Fruit fly (Drosophila melanogaster) whole organism, embryonic: Measurements from ENCODE around the gene AANATL3.

ENCODE experiments used
- Aef1 ChIP-seq: fragments of 200-800 bp; sonication (Bioruptor generic); IDR thresholded peaks from 3 replicates; pipeline ENCODE4 v1.3.6; 2022; ENCODE audit warnings: missing biosample characterization, missing genetic modification characterization
- Bdp1 ChIP-seq: fragments of 200-800 bp; sonication (Bioruptor generic); optimal IDR thresholded peaks from 3 replicates; lab custom pipeline; 2016; ENCODE audit warnings: missing biosample characterization, missing genetic modification characterization
- CG10654 ChIP-seq: fragments of 200-800 bp; sonication (Bioruptor generic); optimal IDR thresholded peaks from 2 replicates; lab custom pipeline; 2016; ENCODE audit warnings: missing biosample characterization, missing genetic modification characterization
- CG10979 ChIP-seq: fragments of 200-800 bp; sonication (Bioruptor generic); optimal IDR thresholded peaks from 2 replicates; lab custom pipeline; 2018; ENCODE audit warnings: missing biosample characterization, mild to moderate bottlenecking, missing genetic modification characterization, moderate library complexity
- CG11093 ChIP-seq: fragments of 200-800 bp; sonication (Bioruptor generic); IDR thresholded peaks from 3 replicates; pipeline ENCODE4 v1.3.6; 2022; ENCODE audit warnings: missing biosample characterization, missing genetic modification characterization
- CG12071 ChIP-seq: fragments of 200-800 bp; sonication (Bioruptor generic); optimal IDR thresholded peaks from 3 replicates; lab custom pipeline; 2018; ENCODE audit warnings: missing biosample characterization, mild to moderate bottlenecking, missing genetic modification characterization
- CG13775 ChIP-seq: fragments of 200-800 bp; sonication (Bioruptor generic); optimal IDR thresholded peaks from 3 replicates; lab custom pipeline; 2017; ENCODE audit warnings: missing biosample characterization, mild to moderate bottlenecking, missing genetic modification characterization
- CG14441 ChIP-seq: fragments of 200-800 bp; sonication (Bioruptor generic); IDR thresholded peaks from 2 replicates; pipeline ENCODE4 v1.3.6; 2022; ENCODE audit warnings: missing biosample characterization, missing genetic modification characterization
- CG14710 ChIP-seq: fragments of 200-800 bp; sonication (Bioruptor generic); optimal IDR thresholded peaks from 3 replicates; lab custom pipeline; 2019; ENCODE audit warnings: missing biosample characterization, mild to moderate bottlenecking, missing genetic modification characterization, moderate library complexity
- CG1529 ChIP-seq: fragments of 200-800 bp; sonication (Bioruptor generic); optimal IDR thresholded peaks from 3 replicates; lab custom pipeline; 2018; ENCODE audit warnings: missing biosample characterization, missing genetic modification characterization
- CG16813 ChIP-seq: fragments of 200-800 bp; sonication (Bioruptor generic); IDR thresholded peaks from 3 replicates; pipeline ENCODE4 v1.3.6; 2022; ENCODE audit warnings: missing biosample characterization, missing genetic modification characterization; ENCODE audit not compliant: partially characterized antibody
- CG16815 ChIP-seq: fragments of 200-800 bp; sonication (Bioruptor generic); optimal IDR thresholded peaks from 3 replicates; lab custom pipeline; 2017; ENCODE audit warnings: missing biosample characterization, mild to moderate bottlenecking, missing genetic modification characterization
- CG2116 ChIP-seq: fragments of 200-800 bp; sonication (Bioruptor generic); optimal IDR thresholded peaks from 3 replicates; lab custom pipeline; 2018; ENCODE audit warnings: missing biosample characterization, mild to moderate bottlenecking, missing genetic modification characterization
- CG2120 ChIP-seq: fragments of 200-800 bp; sonication (Bioruptor generic); optimal IDR thresholded peaks from 3 replicates; lab custom pipeline; 2016; ENCODE audit warnings: missing biosample characterization, missing genetic modification characterization
- CG30020 ChIP-seq: fragments of 200-800 bp; optimal IDR thresholded peaks from 2 replicates; lab custom pipeline; 2019; ENCODE audit warnings: missing biosample characterization, mild to moderate bottlenecking, missing genetic modification characterization, moderate library complexity
- CG34422 ChIP-seq: fragments of 200-800 bp; sonication (Bioruptor generic); IDR thresholded peaks from 3 replicates; pipeline ENCODE4 v1.3.6; 2022; ENCODE audit warnings: missing biosample characterization, missing genetic modification characterization
- CG6175 ChIP-seq: fragments of 200-800 bp; sonication (Bioruptor generic); IDR thresholded peaks from 3 replicates; pipeline ENCODE4 v1.3.6; 2022; ENCODE audit warnings: missing biosample characterization, missing genetic modification characterization
- CG6654 ChIP-seq: fragments of 200-800 bp; sonication (Bioruptor generic); optimal IDR thresholded peaks from 2 replicates; lab custom pipeline; 2017; ENCODE audit warnings: missing biosample characterization, mild to moderate bottlenecking, missing genetic modification characterization
- CG8765 ChIP-seq: fragments of 200-800 bp; sonication (Bioruptor generic); IDR thresholded peaks from 2 replicates; pipeline ENCODE4 v1.3.6; 2022; ENCODE audit warnings: missing biosample characterization, missing genetic modification characterization
- CG9437 ChIP-seq: fragments of 200-800 bp; sonication (Bioruptor generic); optimal IDR thresholded peaks from 2 replicates; lab custom pipeline; 2018; ENCODE audit warnings: missing biosample characterization, mild to moderate bottlenecking, missing genetic modification characterization
- CHES-1-like ChIP-seq: fragments of 200-800 bp; sonication (Bioruptor generic); optimal IDR thresholded peaks from 2 replicates; lab custom pipeline; 2016; ENCODE audit warnings: missing biosample characterization, missing genetic modification characterization
- Doc3 ChIP-seq: fragments of 200-800 bp; sonication (Bioruptor generic); IDR thresholded peaks from 3 replicates; pipeline ENCODE4 v1.3.6; 2022; ENCODE audit warnings: missing biosample characterization, missing genetic modification characterization; ENCODE audit not compliant: partially characterized antibody
- E2f1 ChIP-seq: fragments of 200-800 bp; sonication (Bioruptor generic); IDR thresholded peaks from 2 replicates; pipeline ENCODE4 v1.3.6; 2022; ENCODE audit warnings: missing biosample characterization, missing genetic modification characterization
- Ets97D ChIP-seq: fragments of 200-800 bp; sonication (Bioruptor generic); optimal IDR thresholded peaks from 3 replicates; lab custom pipeline; 2016; ENCODE audit warnings: missing biosample characterization, missing genetic modification characterization
- H2.0 ChIP-seq: fragments of 200-800 bp; sonication (Bioruptor generic); IDR thresholded peaks from 2 replicates; pipeline ENCODE4 v1.3.6; 2022; ENCODE audit warnings: missing biosample characterization, missing genetic modification characterization
- Hey ChIP-seq: fragments of 200-800 bp; sonication (Bioruptor generic); optimal IDR thresholded peaks from 3 replicates; lab custom pipeline; 2018; ENCODE audit warnings: missing biosample characterization, mild to moderate bottlenecking, missing genetic modification characterization
- Mad ChIP-seq: fragments of 200-800 bp; sonication (Bioruptor generic); optimal IDR thresholded peaks from 2 replicates; lab custom pipeline; 2016; ENCODE audit warnings: missing biosample characterization, missing genetic modification characterization
- Meics ChIP-seq: fragments of 200-800 bp; sonication (Bioruptor generic); optimal IDR thresholded peaks from 2 replicates; lab custom pipeline; 2017; ENCODE audit warnings: missing biosample characterization, mild to moderate bottlenecking, missing genetic modification characterization
- NC2α ChIP-seq: fragments of 200-800 bp; sonication (Bioruptor generic); optimal IDR thresholded peaks from 2 replicates; lab custom pipeline; 2016; ENCODE audit warnings: missing biosample characterization, missing genetic modification characterization
- Neu2 ChIP-seq: fragments of 200-800 bp; sonication (Bioruptor generic); optimal IDR thresholded peaks from 3 replicates; lab custom pipeline; 2016; ENCODE audit warnings: missing biosample characterization, missing genetic modification characterization, borderline replicate concordance
- Rfx ChIP-seq: fragments of 200-800 bp; sonication (Bioruptor generic); IDR thresholded peaks from 2 replicates; pipeline ENCODE4 v1.3.6; 2022; ENCODE audit warnings: missing biosample characterization, missing genetic modification characterization
- Scr ChIP-seq: fragments of 200-800 bp; sonication (Bioruptor generic); IDR thresholded peaks from 2 replicates; pipeline ENCODE4 v1.3.6; 2022; ENCODE audit warnings: missing biosample characterization, missing genetic modification characterization; ENCODE audit not compliant: partially characterized antibody
- Six4 ChIP-seq: fragments of 200-800 bp; sonication (Bioruptor generic); optimal IDR thresholded peaks from 2 replicates; lab custom pipeline; 2016; ENCODE audit warnings: missing biosample characterization, missing genetic modification characterization
- Spps ChIP-seq: fragments of 200-800 bp; sonication (Bioruptor generic); optimal IDR thresholded peaks from 2 replicates; lab custom pipeline; 2018; ENCODE audit warnings: missing biosample characterization, mild to moderate bottlenecking, missing genetic modification characterization
- Tbp ChIP-seq: fragments of >200 bp; optimal IDR thresholded peaks from 2 replicates; lab custom pipeline; 2018; ENCODE audit warnings: missing biosample characterization, missing genetic modification characterization
- al ChIP-seq: fragments of 200-800 bp; sonication (Bioruptor generic); IDR thresholded peaks from 2 replicates; pipeline ENCODE4 v1.3.6; 2022; ENCODE audit warnings: missing biosample characterization, missing genetic modification characterization
- aop ChIP-seq: fragments of 200-800 bp; sonication (Bioruptor generic); IDR thresholded peaks from 2 replicates; pipeline ENCODE4 v1.3.6; 2022; ENCODE audit warnings: missing biosample characterization, missing genetic modification characterization
- bcd ChIP-seq: fragments of 200-800 bp; sonication (Bioruptor generic); optimal IDR thresholded peaks from 2 replicates; lab custom pipeline; 2017; ENCODE audit warnings: missing biosample characterization, mild to moderate bottlenecking, missing genetic modification characterization
- cwo ChIP-seq: fragments of 200-800 bp; sonication (Bioruptor generic); optimal IDR thresholded peaks from 3 replicates; lab custom pipeline; 2017; ENCODE audit warnings: missing biosample characterization, missing genetic modification characterization, mild to moderate bottlenecking, moderate library complexity, missing genetic modification reagents
- dmrt99B ChIP-seq: fragments of 200-800 bp; sonication (Bioruptor generic); optimal IDR thresholded peaks from 2 replicates; lab custom pipeline; 2018; ENCODE audit warnings: missing biosample characterization, mild to moderate bottlenecking, missing genetic modification characterization, moderate library complexity
- dysf ChIP-seq: fragments of 200-800 bp; sonication (Bioruptor generic); IDR thresholded peaks from 3 replicates; pipeline ENCODE4 v1.3.6; 2022; ENCODE audit warnings: missing biosample characterization, missing genetic modification characterization
- ems ChIP-seq: fragments of 200-800 bp; sonication (Bioruptor generic); optimal IDR thresholded peaks from 3 replicates; lab custom pipeline; 2016; ENCODE audit warnings: missing biosample characterization, missing genetic modification characterization
- ftz-f1 ChIP-seq: fragments of 200-800 bp; sonication (Bioruptor generic); optimal IDR thresholded peaks from 2 replicates; lab custom pipeline; 2016; ENCODE audit warnings: missing biosample characterization, missing genetic modification characterization
- gfzf ChIP-seq: fragments of 200-800 bp; sonication (Bioruptor generic); optimal IDR thresholded peaks from 2 replicates; lab custom pipeline; 2016; ENCODE audit warnings: missing biosample characterization, mild to moderate bottlenecking, missing genetic modification characterization, moderate library complexity
- grn ChIP-seq: fragments of 200-800 bp; sonication (Bioruptor generic); optimal IDR thresholded peaks from 3 replicates; lab custom pipeline; 2017; ENCODE audit warnings: missing biosample characterization, missing genetic modification characterization
- jigr1 ChIP-seq: fragments of 200-800 bp; sonication (Bioruptor generic); IDR thresholded peaks from 3 replicates; pipeline ENCODE4 v1.3.6; 2022; ENCODE audit warnings: missing biosample characterization, missing genetic modification characterization
- kni ChIP-seq: fragments of 200-800 bp; sonication (Bioruptor generic); optimal IDR thresholded peaks from 3 replicates; lab custom pipeline; 2017; ENCODE audit warnings: mild to moderate bottlenecking, missing biosample characterization, missing genetic modification reagents, missing genetic modification characterization
- mirr ChIP-seq: fragments of 200-800 bp; sonication (Bioruptor generic); optimal IDR thresholded peaks from 3 replicates; lab custom pipeline; 2018; ENCODE audit warnings: missing biosample characterization, mild to moderate bottlenecking, missing genetic modification characterization
- pan ChIP-seq, 4 experiments: fragments of >200 bp in 3 of 4; fragments of 200-800 bp in 1 of 4; sonication (Bioruptor generic) in 1 of 4; optimal IDR thresholded peaks in 3 of 4; IDR thresholded peaks in 1 of 4; 2 replicates each; pipeline versions ENCODE4 v1.3.6 to Lab custom; 2017 to 2022; ENCODE audit warnings: missing biosample characterization in 2 of 4, missing genetic modification characterization in 2 of 4, mixed read lengths in 1 of 4
- so ChIP-seq: fragments of 200-800 bp; sonication (Bioruptor generic); IDR thresholded peaks from 3 replicates; pipeline ENCODE4 v1.3.6; 2022; ENCODE audit warnings: missing biosample characterization, missing genetic modification characterization
- tna ChIP-seq: fragments of 200-800 bp; sonication (Bioruptor generic); IDR thresholded peaks from 2 replicates; pipeline ENCODE4 v1.3.6; 2022; ENCODE audit warnings: missing biosample characterization, missing genetic modification characterization; ENCODE audit not compliant: partially characterized antibody

Gene AANATL3

dm6 chr2L:20066233-20066650, 40.6 kb upstream of the AANATL3 start, which contains the start of gene bwa (continued):
- TF ChIP-seq gfzf: peak; percentile 96
- no peak for TF ChIP-seq CG6175 (GFP tag; lab: Robert Waterston, UW)
- TF ChIP-seq tna: no peak; the same call in 1 of the 2 replicates
- no peak for TF ChIP-seq CG2120
- TF ChIP-seq cwo (GFP tag; lab: Kevin White, UChicago): no peak
- peak; percentile 58 for TF ChIP-seq Ets97D (GFP tag; lab: Kevin White, UChicago)
- no peak for TF ChIP-seq aop
- peak; percentile 53; the same call in 1 of the 3 replicates for TF ChIP-seq CG34422 (GFP tag; lab: Robert Waterston, UW)
- TF ChIP-seq NC2α (GFP tag; lab: Kevin White, UChicago): no peak
- TF ChIP-seq CG14441 (GFP tag; lab: Robert Waterston, UW): no peak
- TF ChIP-seq Doc3 (GFP tag; lab: Robert Waterston, UW): 0 out of 3 replicates have a peak, but pooled peaks have one; percentile 22
- no peak for TF ChIP-seq Rfx (GFP tag; lab: Robert Waterston, UW)
- TF ChIP-seq dmrt99B: no peak
- no peak for TF ChIP-seq so (GFP tag; lab: Robert Waterston, UW)
- no peak for TF ChIP-seq CG10979
- TF ChIP-seq CG10654: no peak
- TF ChIP-seq jigr1 (GFP tag; lab: Robert Waterston, UW): no peak
- TF ChIP-seq al: no peak
- no peak for TF ChIP-seq Tbp (GFP tag; lab: Kevin White, UChicago)
- TF ChIP-seq CG11093 (GFP tag; lab: Robert Waterston, UW): no peak
- no peak for TF ChIP-seq CG16815 (GFP tag; lab: Kevin White, UChicago)
- TF ChIP-seq Meics: no peak
- peak; percentile 26 for TF ChIP-seq mirr
- no peak for TF ChIP-seq H2.0 (GFP tag; lab: Robert Waterston, UW)
- no peak for TF ChIP-seq CG1529 (GFP tag; lab: Kevin White, UChicago)
- no peak for TF ChIP-seq Bdp1 (GFP tag; lab: Kevin White, UChicago)
- no peak for TF ChIP-seq Hey (tag; lab: Kevin White, UChicago)
- TF ChIP-seq Aef1 (GFP tag; lab: Robert Waterston, UW): peak; percentile 35; the same call in 2 of the 3 replicates
- no peak for TF ChIP-seq E2f1 (GFP tag; lab: Robert Waterston, UW)
- TF ChIP-seq CHES-1-like: peak; percentile 6
- TF ChIP-seq pan (optimal IDR thresholded peaks at IDR 0.05; lab: Kevin White, UChicago): no peak
- no peak for TF ChIP-seq pan (GFP tag; optimal IDR thresholded peaks at IDR 0.05 in 1 of 2, IDR thresholded peaks at IDR 0.05 in 1 of 2)
- no peak for TF ChIP-seq grn (GFP tag; lab: Kevin White, UChicago)
- peak; percentile 28 for TF ChIP-seq CG14710 (tag; lab: Kevin White, UChicago)
- TF ChIP-seq CG13775 (GFP tag; lab: Kevin White, UChicago): no peak
- TF ChIP-seq bcd (GFP tag; lab: Kevin White, UChicago): no peak
- TF ChIP-seq Spps: no peak
- no peak for TF ChIP-seq ems
- no peak for TF ChIP-seq kni (GFP tag; lab: Kevin White, UChicago)
- peak; percentile 22 for TF ChIP-seq CG2116 (GFP tag; lab: Kevin White, UChicago)
- no peak for TF ChIP-seq CG8765
- TF ChIP-seq CG6654 (GFP tag; lab: Kevin White, UChicago): no peak
- TF ChIP-seq Mad: no peak
- no peak for TF ChIP-seq Neu2 (GFP tag; lab: Kevin White, UChicago)
- TF ChIP-seq dysf: no peak
- TF ChIP-seq CG16813: no peak
- TF ChIP-seq CG9437 (GFP tag; lab: Kevin White, UChicago): no peak
- TF ChIP-seq CG12071 (GFP tag; lab: Kevin White, UChicago): no peak
- TF ChIP-seq Scr (GFP tag; lab: Robert Waterston, UW): no peak
- TF ChIP-seq Six4: no peak
- no peak for TF ChIP-seq CG30020 (tag; lab: Kevin White, UChicago)
- no peak for TF ChIP-seq ftz-f1 (GFP tag; lab: Kevin White, UChicago)
